Worm (Caenorhabditis elegans) whole organism, L2 larva: ENCODE measurements around the gene ndx-6.
"Not testable (repeated sequence)": the region's sequence is repeated elsewhere in the genome, so short reads cannot be mapped to it uniquely, and the experiment has no call there.

Experiments
- aly-2 ChIP-seq: fragments of 150-350 bp; optimal IDR thresholded peaks from 2 replicates; lab custom pipeline; 2014; ENCODE audit warnings: missing biosample characterization, missing genetic modification characterization
- ama-1 ChIP-seq: fragments of 150-350 bp; optimal IDR thresholded peaks from 2 replicates; lab custom pipeline; 2018; ENCODE audit warnings: inconsistent platforms
- blmp-1 ChIP-seq: sonication (generic microtip); optimal IDR thresholded peaks from 2 replicates; lab custom pipeline; 2017; ENCODE audit warnings: missing genetic modification characterization, mild to moderate bottlenecking, missing compliant biosample characterization, antibody characterized with exemption, moderate library complexity; ENCODE audit not compliant: insufficient read depth
- ceh-82 ChIP-seq: fragments of 150-350 bp; optimal IDR thresholded peaks from 2 replicates; lab custom pipeline; 2014; ENCODE audit warnings: missing biosample characterization, missing genetic modification characterization
- egl-27 ChIP-seq: sonication (generic microtip); optimal IDR thresholded peaks from 3 replicates; lab custom pipeline; 2017; ENCODE audit warnings: missing biosample characterization, missing genetic modification reagents, missing genetic modification characterization
- lin-11 ChIP-seq: fragments of 150-350 bp; sonication (generic microtip); optimal IDR thresholded peaks from 2 replicates; lab custom pipeline; 2014; ENCODE audit warnings: missing biosample characterization, missing genetic modification characterization, inconsistent platforms, mixed read lengths
- lsy-2 ChIP-seq, 2 experiments: fragments of 150-350 bp in 1 of 2; sonication (generic microtip) in 1 of 2; optimal IDR thresholded peaks; 2 replicates each; lab custom pipeline; 2014 to 2017; ENCODE audit warnings: missing biosample characterization in 2 of 2, missing genetic modification characterization in 2 of 2
- nhr-10 ChIP-seq: sonication (generic microtip); optimal IDR thresholded peaks from 2 replicates; lab custom pipeline; 2017; ENCODE audit warnings: missing biosample characterization, missing genetic modification characterization
- nhr-237 ChIP-seq: fragments of 150-350 bp; optimal IDR thresholded peaks from 2 replicates; lab custom pipeline; 2014; ENCODE audit warnings: missing biosample characterization, missing genetic modification characterization
- unc-39 ChIP-seq: fragments of 150-350 bp; optimal IDR thresholded peaks from 2 replicates; lab custom pipeline; 2014; ENCODE audit warnings: missing biosample characterization, missing genetic modification characterization
- zag-1 ChIP-seq: fragments of 150-350 bp; optimal IDR thresholded peaks from 2 replicates; lab custom pipeline; 2014; ENCODE audit warnings: missing biosample characterization, missing genetic modification characterization
- ztf-11 ChIP-seq: sonication (generic microtip); optimal IDR thresholded peaks from 2 replicates; lab custom pipeline; 2017; ENCODE audit warnings: missing biosample characterization, missing genetic modification characterization

DNA sequence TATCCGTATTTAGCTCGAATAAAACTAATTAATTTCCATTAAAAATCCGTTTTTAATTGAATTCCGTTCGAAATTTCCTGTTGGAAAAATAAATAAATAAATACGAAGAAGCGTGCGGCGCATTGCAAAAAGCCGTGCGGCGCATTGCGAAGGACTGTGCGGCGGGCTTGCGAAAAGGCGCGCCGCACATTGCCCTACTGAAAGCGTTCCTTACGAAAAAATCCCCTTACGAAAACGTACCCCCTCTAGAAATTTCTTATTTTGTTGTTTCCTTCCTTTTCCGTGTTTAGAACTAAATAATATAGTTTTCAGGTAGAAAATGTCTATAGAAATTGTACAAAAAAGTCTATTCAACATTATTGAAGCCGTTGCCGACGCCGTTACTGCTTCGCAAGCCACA lies 39.3 kb downstream of the ndx-6 start, which contains the start of gene F09E5.8:
- not testable (repeated sequence) for TF ChIP-seq ama-1 (lab: Kevin White, UChicago); nhr-10 (tag; lab: Kevin White, UChicago); lin-11 (tag; lab: Kevin White, UChicago); ceh-82 (tag; lab: Kevin White, UChicago); ztf-11 (tag; lab: Kevin White, UChicago); lsy-2 (tag; optimal IDR thresholded peaks at IDR 0.05; lab: Kevin White, UChicago); unc-39 (tag; lab: Kevin White, UChicago); aly-2 (tag; lab: Kevin White, UChicago); blmp-1; zag-1; nhr-237 (tag; lab: Kevin White, UChicago); egl-27
